Fruit fly (Drosophila melanogaster) whole organism, pupa: ENCODE data around the gene nAChRalpha6.

ENCODE experiments used
- CG15710 ChIP-seq: fragments of 200-800 bp; sonication (Bioruptor generic); optimal IDR thresholded peaks from 2 replicates; lab custom pipeline; 2018; ENCODE audit warnings: missing biosample characterization, mild to moderate bottlenecking, missing genetic modification characterization, moderate library complexity
- D1 ChIP-seq: fragments of 200-800 bp; sonication (Bioruptor generic); optimal IDR thresholded peaks from 2 replicates; lab custom pipeline; 2018; ENCODE audit warnings: missing biosample characterization, mild to moderate bottlenecking, missing genetic modification characterization, moderate library complexity
- Pif1A ChIP-seq: fragments of 200-800 bp; sonication (Bioruptor generic); optimal IDR thresholded peaks from 3 replicates; lab custom pipeline; 2016; ENCODE audit warnings: missing biosample characterization, missing genetic modification characterization

- TF ChIP-seq Pif1A (GFP tag; lab: Kevin White, UChicago) (peak; percentile 2), CG15710 (tag; lab: Kevin White, UChicago) (no peak), D1 (tag; lab: Kevin White, UChicago) (no peak)
Measured at dm6 chr2L:9906641-9907040, 20.6 kb upstream of the nAChRalpha6 start.
